Worm (Caenorhabditis elegans) whole organism, L1 larva: Measurements from ENCODE around the gene C07D10.6.

Experiments used
- C04F5.9 ChIP-seq: sonication (generic microtip); optimal IDR thresholded peaks from 2 replicates; lab custom pipeline; 2016; ENCODE audit warnings: missing genetic modification characterization, missing compliant biosample characterization
- C34B4.2 ChIP-seq: sonication (generic microtip); optimal IDR thresholded peaks from 2 replicates; lab custom pipeline; 2017; ENCODE audit warnings: mild to moderate bottlenecking, missing genetic modification characterization, missing compliant biosample characterization
- F16B12.6 ChIP-seq: fragments of 150-350 bp; optimal IDR thresholded peaks from 2 replicates; lab custom pipeline; 2014; ENCODE audit warnings: missing biosample characterization, missing genetic modification characterization
- aha-1 ChIP-seq: fragments of 150-350 bp; optimal IDR thresholded peaks from 2 replicates; lab custom pipeline; 2014; ENCODE audit warnings: missing biosample characterization, missing genetic modification characterization
- ama-1 ChIP-seq: fragments of 150-350 bp; optimal IDR thresholded peaks from 2 replicates; lab custom pipeline; 2014
- blmp-1 ChIP-seq: fragments of 150-350 bp; optimal IDR thresholded peaks from 2 replicates; lab custom pipeline; 2014; ENCODE audit warnings: missing biosample characterization, missing genetic modification characterization
- ceh-8 ChIP-seq: fragments of 200-800 bp; sonication (Bioruptor generic); optimal IDR thresholded peaks from 2 replicates; lab custom pipeline; 2018; ENCODE audit warnings: mild to moderate bottlenecking, missing genetic modification characterization, moderate library complexity, missing compliant biosample characterization
- ceh-82 ChIP-seq, 3 experiments: fragments of 150-350 bp in 1 of 3; sonication (generic microtip) in 2 of 3; optimal IDR thresholded peaks; 2 replicates each; lab custom pipeline; 2014 to 2017; ENCODE audit warnings: missing biosample characterization in 3 of 3, missing genetic modification characterization in 3 of 3
- ceh-88 ChIP-seq: fragments of 200-800 bp; sonication (Bioruptor generic); IDR thresholded peaks from 2 replicates; pipeline ENCODE4 v1.3.6; 2022; ENCODE audit warnings: missing genetic modification characterization, missing compliant biosample characterization
- ceh-90 ChIP-seq: sonication (generic microtip); optimal IDR thresholded peaks from 2 replicates; lab custom pipeline; 2016; ENCODE audit warnings: missing genetic modification characterization, missing compliant biosample characterization
- dpl-1 ChIP-seq, 3 experiments: fragments of 150-350 bp in 2 of 3; sonication (generic microtip) in 1 of 3; optimal IDR thresholded peaks; 2 replicates each; lab custom pipeline; 2014 to 2017; ENCODE audit warnings: missing biosample characterization in 3 of 3, missing genetic modification characterization in 3 of 3, missing genetic modification reagents in 3 of 3
- dsc-1 ChIP-seq: sonication (generic microtip); optimal IDR thresholded peaks from 2 replicates; lab custom pipeline; 2016; ENCODE audit warnings: mild to moderate bottlenecking, missing genetic modification characterization, missing compliant biosample characterization
- efl-1 ChIP-seq, 4 experiments: fragments of 150-350 bp; optimal IDR thresholded peaks in 3 of 4; peaks in 1 of 4; 1 replicate in 1 of 4; 2 replicates in 3 of 4; lab custom pipeline; 2014; ENCODE audit warnings: missing biosample characterization in 2 of 4, missing genetic modification characterization in 2 of 4, missing genetic modification reagents in 2 of 4
- efl-3 ChIP-seq: fragments of 200-800 bp; sonication (Bioruptor generic); optimal IDR thresholded peaks from 2 replicates; lab custom pipeline; 2018; ENCODE audit warnings: mild to moderate bottlenecking, missing genetic modification characterization, missing compliant biosample characterization
- elt-2 ChIP-seq: sonication (generic microtip); optimal IDR thresholded peaks from 2 replicates; lab custom pipeline; 2016; ENCODE audit warnings: missing genetic modification characterization, mild to moderate bottlenecking, inconsistent platforms, missing compliant biosample characterization, missing genetic modification reagents
- ets-5 ChIP-seq: fragments of 200-800 bp; sonication (Bioruptor generic); IDR thresholded peaks from 2 replicates; pipeline ENCODE4 v1.3.6; 2022; ENCODE audit warnings: missing genetic modification characterization, missing compliant biosample characterization
- fkh-10 ChIP-seq: sonication (generic microtip); optimal IDR thresholded peaks from 2 replicates; lab custom pipeline; 2017; ENCODE audit warnings: missing biosample characterization, missing genetic modification reagents, missing genetic modification characterization
- fkh-4 ChIP-seq: sonication (generic microtip); optimal IDR thresholded peaks from 2 replicates; lab custom pipeline; 2016; ENCODE audit warnings: missing compliant biosample characterization, missing genetic modification characterization, borderline replicate concordance
- fos-1 ChIP-seq: fragments of 150-350 bp; optimal IDR thresholded peaks from 2 replicates; lab custom pipeline; 2014; ENCODE audit warnings: missing biosample characterization, missing genetic modification characterization
- grh-1 ChIP-seq: fragments of 200-800 bp; sonication (Bioruptor generic); IDR thresholded peaks from 2 replicates; pipeline ENCODE4 v1.3.6; 2022; ENCODE audit warnings: missing genetic modification reagents, missing genetic modification characterization, missing compliant biosample characterization
- hlh-4 ChIP-seq: sonication (generic microtip); optimal IDR thresholded peaks from 2 replicates; lab custom pipeline; 2016; ENCODE audit warnings: mild to moderate bottlenecking, missing genetic modification characterization, missing compliant biosample characterization
- isw-1 ChIP-seq: fragments of 200-800 bp; sonication (Bioruptor generic); IDR thresholded peaks from 2 replicates; pipeline ENCODE4 v1.3.6; 2022; ENCODE audit warnings: missing genetic modification characterization, missing compliant biosample characterization
- jun-1 ChIP-seq: fragments of 150-350 bp; optimal IDR thresholded peaks from 2 replicates; lab custom pipeline; 2014; ENCODE audit warnings: missing biosample characterization, missing genetic modification reagents, missing genetic modification characterization
- lin-14 ChIP-seq: fragments of 200-800 bp; sonication (Bioruptor generic); optimal IDR thresholded peaks from 2 replicates; lab custom pipeline; 2018; ENCODE audit warnings: mild to moderate bottlenecking, missing genetic modification characterization, moderate library complexity, missing compliant biosample characterization
- lin-35 ChIP-seq, 2 experiments: fragments of 150-350 bp; optimal IDR thresholded peaks; 2 replicates each; lab custom pipeline; 2014; ENCODE audit warnings: missing biosample characterization in 2 of 2, missing genetic modification characterization in 2 of 2, missing genetic modification reagents in 2 of 2
- lin-39 ChIP-seq: fragments of 150-350 bp; optimal IDR thresholded peaks from 2 replicates; lab custom pipeline; 2014; ENCODE audit warnings: missing biosample characterization, missing genetic modification reagents, missing genetic modification characterization
- lsy-2 ChIP-seq, 2 experiments: fragments of 150-350 bp; optimal IDR thresholded peaks; 2 replicates each; lab custom pipeline; 2014; ENCODE audit warnings: missing biosample characterization in 2 of 2, missing genetic modification characterization in 2 of 2
- nhr-237 ChIP-seq: fragments of 150-350 bp; optimal IDR thresholded peaks from 2 replicates; lab custom pipeline; 2014; ENCODE audit warnings: missing biosample characterization, missing genetic modification characterization
- nhr-28 ChIP-seq: fragments of 150-350 bp; optimal IDR thresholded peaks from 2 replicates; lab custom pipeline; 2014; ENCODE audit warnings: missing biosample characterization, missing genetic modification characterization
- nhr-71 ChIP-seq: sonication (generic microtip); optimal IDR thresholded peaks from 2 replicates; lab custom pipeline; 2016; ENCODE audit warnings: mild to moderate bottlenecking, missing genetic modification characterization, moderate library complexity, missing compliant biosample characterization
- nhr-76 ChIP-seq: sonication (generic microtip); optimal IDR thresholded peaks from 2 replicates; lab custom pipeline; 2017; ENCODE audit warnings: missing biosample characterization, missing genetic modification characterization
- nhr-84 ChIP-seq: sonication (generic microtip); optimal IDR thresholded peaks from 2 replicates; lab custom pipeline; 2017; ENCODE audit warnings: missing biosample characterization, missing genetic modification characterization
- nhr-90 ChIP-seq: sonication (generic microtip); optimal IDR thresholded peaks from 2 replicates; lab custom pipeline; 2016; ENCODE audit warnings: mild to moderate bottlenecking, missing genetic modification characterization, missing compliant biosample characterization; ENCODE audit not compliant: poor library complexity
- pag-3 ChIP-seq: sonication (generic microtip); optimal IDR thresholded peaks from 2 replicates; lab custom pipeline; 2017; ENCODE audit warnings: missing genetic modification characterization, mild to moderate bottlenecking, missing compliant biosample characterization, antibody characterized with exemption, borderline replicate concordance; ENCODE audit not compliant: insufficient read depth
- pax-3 ChIP-seq: fragments of 200-800 bp; sonication (Bioruptor generic); optimal IDR thresholded peaks from 2 replicates; lab custom pipeline; 2018; ENCODE audit warnings: mild to moderate bottlenecking, missing genetic modification characterization, moderate library complexity, missing compliant biosample characterization
- rnt-1 ChIP-seq: sonication (generic microtip); optimal IDR thresholded peaks from 2 replicates; lab custom pipeline; 2016; ENCODE audit warnings: mild to moderate bottlenecking, missing genetic modification characterization, moderate library complexity, missing compliant biosample characterization
- snpc-4 ChIP-seq: fragments of 150-350 bp; optimal IDR thresholded peaks from 2 replicates; lab custom pipeline; 2014; ENCODE audit warnings: missing biosample characterization, missing genetic modification characterization
- sox-4 ChIP-seq: sonication (generic microtip); optimal IDR thresholded peaks from 2 replicates; lab custom pipeline; 2016; ENCODE audit warnings: missing genetic modification characterization, missing compliant biosample characterization
- sup-37 ChIP-seq: fragments of 200-800 bp; sonication (Bioruptor generic); optimal IDR thresholded peaks from 2 replicates; lab custom pipeline; 2018; ENCODE audit warnings: mild to moderate bottlenecking, missing genetic modification characterization, missing compliant biosample characterization
- tbx-2 ChIP-seq: sonication (generic microtip); optimal IDR thresholded peaks from 2 replicates; lab custom pipeline; 2016; ENCODE audit warnings: missing genetic modification characterization, missing compliant biosample characterization
- unc-130 ChIP-seq: fragments of 150-350 bp; optimal IDR thresholded peaks from 2 replicates; lab custom pipeline; 2017; ENCODE audit warnings: missing biosample characterization, missing genetic modification characterization, inconsistent platforms
- unc-86 ChIP-seq: sonication (generic microtip); optimal IDR thresholded peaks from 2 replicates; lab custom pipeline; 2016; ENCODE audit warnings: missing genetic modification characterization, missing compliant biosample characterization
- zip-4 ChIP-seq: fragments of 200-800 bp; sonication (Bioruptor generic); optimal IDR thresholded peaks from 2 replicates; lab custom pipeline; 2018; ENCODE audit warnings: mild to moderate bottlenecking, missing genetic modification characterization, moderate library complexity, missing compliant biosample characterization
- ztf-11 ChIP-seq, 2 experiments: sonication (generic microtip); optimal IDR thresholded peaks; 2 replicates each; lab custom pipeline; 2016 to 2017; ENCODE audit warnings: missing genetic modification characterization in 2 of 2, missing biosample characterization in 1 of 2, missing compliant biosample characterization in 1 of 2
- ztf-4 ChIP-seq: fragments of 150-350 bp; optimal IDR thresholded peaks from 2 replicates; lab custom pipeline; 2014; ENCODE audit warnings: missing biosample characterization, missing genetic modification characterization

C07D10.6 gene

DNA sequence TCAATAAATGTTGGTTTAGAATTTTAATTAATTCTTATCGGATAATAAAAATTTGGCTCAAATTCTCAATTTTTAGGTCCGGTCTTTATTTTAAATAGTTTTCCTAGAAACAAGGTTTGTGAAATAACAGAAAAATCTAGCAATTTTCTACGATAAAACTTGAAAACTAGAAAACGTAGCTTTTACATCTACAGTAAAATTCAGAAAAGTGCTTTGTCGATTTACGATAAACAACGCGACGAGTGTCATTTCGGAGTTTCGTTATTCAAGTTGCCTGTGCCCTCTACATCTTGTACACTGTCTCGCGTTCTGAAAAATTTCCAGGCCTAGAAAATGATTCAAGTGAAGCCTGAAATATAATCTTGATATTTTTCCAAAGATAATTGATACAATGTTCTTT, 22.3 kb upstream of the C07D10.6 start (continued):
- TF ChIP-seq ceh-82 (tag; optimal IDR thresholded peaks at IDR 0.05; lab: Kevin White, UChicago): peak in 1 of 3 experiments; percentile 37
- no peak for TF ChIP-seq lin-39
- TF ChIP-seq ceh-8 (GFP tag; lab: Kevin White, UChicago): no peak
- TF ChIP-seq lsy-2 (tag; optimal IDR thresholded peaks at IDR 0.05; lab: Kevin White, UChicago): peak in 1 of 2 experiments; percentile 80
- no peak for TF ChIP-seq jun-1 (tag; lab: Kevin White, UChicago)
- no peak for TF ChIP-seq nhr-76 (tag; lab: Kevin White, UChicago)
- no peak for TF ChIP-seq fkh-4 (tag; lab: Kevin White, UChicago)
- no peak for TF ChIP-seq nhr-90 (tag; lab: Kevin White, UChicago)
- TF ChIP-seq ceh-90 (tag; lab: Kevin White, UChicago): no peak
- TF ChIP-seq sup-37 (GFP tag; lab: Kevin White, UChicago): no peak
- no peak for TF ChIP-seq efl-3 (GFP tag; lab: Kevin White, UChicago)
- no peak for TF ChIP-seq aha-1 (tag; lab: Kevin White, UChicago)
- TF ChIP-seq, all 84 proteins: peak for 10

DNA sequence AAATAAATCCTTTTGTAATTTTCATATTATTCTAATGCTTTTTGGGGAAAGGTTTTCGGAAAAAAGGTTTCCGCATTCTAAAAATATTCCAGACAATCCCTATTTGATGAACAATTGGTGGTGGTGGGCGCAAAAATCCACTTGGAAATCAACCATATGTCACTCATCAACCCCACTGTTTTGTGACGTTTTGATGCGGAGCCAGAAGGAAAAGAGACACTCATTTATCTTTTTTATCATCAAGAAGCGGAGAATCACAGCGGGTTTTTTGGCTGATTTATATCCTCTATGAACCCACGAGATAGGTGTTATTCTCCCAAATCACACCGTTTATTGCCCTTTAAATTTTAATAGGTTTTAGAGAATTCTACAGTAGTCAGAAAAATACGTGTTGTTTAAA, 21.9 kb upstream of the C07D10.6 start:
- TF ChIP-seq ama-1 (lab: Kevin White, UChicago): no peak
- TF ChIP-seq fos-1 (tag; lab: Kevin White, UChicago): no peak
- TF ChIP-seq nhr-71 (tag; lab: Kevin White, UChicago): peak; percentile 8
- TF ChIP-seq lin-14: peak; percentile 30
- TF ChIP-seq nhr-237 (tag; lab: Kevin White, UChicago): no peak
- peak; percentile 68 for TF ChIP-seq rnt-1 (tag; lab: Kevin White, UChicago)

DNA sequence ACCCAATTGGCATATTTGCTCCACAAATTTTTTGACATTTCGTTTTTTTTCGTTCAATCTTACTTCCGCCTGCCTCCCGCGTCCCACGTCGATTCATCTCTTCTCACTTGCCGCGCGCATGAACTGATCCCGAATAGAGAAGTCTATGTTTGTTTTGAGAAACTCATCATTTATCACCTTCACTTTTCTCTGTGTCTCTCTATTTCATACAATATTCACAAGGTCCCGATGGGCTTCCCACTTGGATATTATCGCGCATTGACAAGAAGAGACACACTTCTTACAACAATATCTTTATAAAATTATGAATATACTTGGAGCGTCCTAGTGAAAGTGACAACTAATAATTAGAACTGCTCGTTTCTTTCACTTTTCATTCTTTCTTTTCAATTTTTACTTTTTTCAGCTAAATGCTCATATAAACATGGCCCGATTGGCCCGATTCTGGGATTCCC, 20.6 kb upstream of the C07D10.6 start, which contains the start of gene insc-1:
Gene insc-1, plus strand, starts transcription at position 405 of the 455 bp plus-strand sequence.
- TF ChIP-seq ceh-88 (no peak), ztf-4 (tag; lab: Kevin White, UChicago) (no peak), blmp-1 (peak; percentile 97)

DNA sequence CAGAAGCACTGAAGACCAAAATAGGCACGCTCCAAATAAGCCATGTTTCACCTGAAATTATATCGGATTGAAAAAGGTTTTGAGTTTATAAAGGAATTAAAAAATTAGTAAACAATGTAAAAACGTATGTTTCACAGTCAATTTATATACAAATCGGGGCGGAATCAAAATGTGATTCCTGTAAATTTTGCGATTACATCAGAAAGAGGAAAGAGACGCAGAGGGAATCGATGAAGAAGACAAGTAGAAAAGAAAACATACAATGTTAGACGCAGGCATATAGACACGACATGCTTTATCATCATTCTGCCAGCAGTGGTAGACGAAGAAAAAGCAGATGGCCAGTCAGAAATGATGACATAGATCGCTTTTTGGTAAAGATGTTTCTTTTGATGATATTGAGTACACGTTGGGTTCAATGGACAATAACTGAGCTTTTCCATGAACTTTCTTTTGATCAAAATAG, 15.1 kb upstream of the C07D10.6 start, which contains the start of gene msra-1:
Gene msra-1, minus strand, starts transcription at position 51 of the 466 bp plus-strand sequence.
- TF ChIP-seq zip-4 (GFP tag; lab: Kevin White, UChicago): no peak
- no peak for TF ChIP-seq snpc-4 (tag; lab: Kevin White, UChicago)
- TF ChIP-seq pax-3 (tag; lab: Kevin White, UChicago): no peak
- TF ChIP-seq ets-5 (GFP tag; lab: Robert Waterston, UW): no peak
- peak; percentile 9 for TF ChIP-seq pag-3 (tag; lab: Kevin White, UChicago)
- peak; percentile 38 for TF ChIP-seq elt-2
- no peak for TF ChIP-seq fkh-10 (GFP tag; lab: Kevin White, UChicago)
- TF ChIP-seq unc-130 (tag; lab: Kevin White, UChicago): no peak
- no peak for TF ChIP-seq C34B4.2 (tag; lab: Kevin White, UChicago)
- peak; percentile 11 to 38 for TF ChIP-seq efl-1 (optimal IDR thresholded peaks at IDR 0.05; lab: Kevin White, UChicago)
- peak in 1 of 2 experiments; percentile 78 for TF ChIP-seq efl-1 (GFP tag; optimal IDR thresholded peaks at IDR 0.05 in 1 of 2; lab: Kevin White, UChicago)
- no peak for TF ChIP-seq fos-1 (tag; lab: Kevin White, UChicago)
- no peak for TF ChIP-seq ztf-11 (tag; optimal IDR thresholded peaks at IDR 0.05; lab: Kevin White, UChicago)
- TF ChIP-seq ceh-82 (tag; optimal IDR thresholded peaks at IDR 0.05; lab: Kevin White, UChicago): no peak
- TF ChIP-seq tbx-2 (tag; lab: Kevin White, UChicago): no peak
- no peak for TF ChIP-seq nhr-84 (tag; lab: Kevin White, UChicago)
- TF ChIP-seq lin-39: no peak
- no peak for TF ChIP-seq nhr-28
- no peak for TF ChIP-seq grh-1
- no peak for TF ChIP-seq dsc-1 (tag; lab: Kevin White, UChicago)
- TF ChIP-seq sup-37 (GFP tag; lab: Kevin White, UChicago): no peak
- TF ChIP-seq ceh-88: no peak
- no peak for TF ChIP-seq sox-4 (tag; lab: Kevin White, UChicago)
- peak in 2 of 3 experiments; percentile 3 to 10 for TF ChIP-seq dpl-1 (GFP tag; optimal IDR thresholded peaks at IDR 0.05; lab: Kevin White, UChicago)
- no peak for TF ChIP-seq C04F5.9 (tag; lab: Kevin White, UChicago)
- TF ChIP-seq nhr-76 (tag; lab: Kevin White, UChicago): no peak
- TF ChIP-seq lin-35 (GFP tag; optimal IDR thresholded peaks at IDR 0.05; lab: Kevin White, UChicago): peak in 1 of 2 experiments; percentile 24
- no peak for TF ChIP-seq F16B12.6
- TF ChIP-seq hlh-4: no peak
- no peak for TF ChIP-seq aha-1 (tag; lab: Kevin White, UChicago)
- TF ChIP-seq unc-86 (tag; lab: Kevin White, UChicago): no peak
- peak; percentile 14 to 57 for TF ChIP-seq lsy-2 (tag; optimal IDR thresholded peaks at IDR 0.05; lab: Kevin White, UChicago)
- no peak for TF ChIP-seq isw-1
- TF ChIP-seq ceh-90 (tag; lab: Kevin White, UChicago): no peak
